Fruit fly (Drosophila melanogaster) whole organism, prepupa: ENCODE measurements around the gene CG12012.

Source experiments
- Blimp-1 ChIP-seq: fragments of 200-800 bp; sonication (Bioruptor generic); optimal IDR thresholded peaks from 3 replicates; lab custom pipeline; 2017; ENCODE audit warnings: missing biosample characterization, missing genetic modification characterization, mild to moderate bottlenecking, moderate library complexity, missing genetic modification reagents
- CG11294 ChIP-seq: fragments of 200-800 bp; sonication (Bioruptor generic); IDR thresholded peaks from 2 replicates; pipeline ENCODE4 v1.3.6; 2022; ENCODE audit warnings: missing biosample characterization, missing genetic modification characterization
- CG11902 ChIP-seq: fragments of 200-800 bp; sonication (Bioruptor generic); optimal IDR thresholded peaks from 3 replicates; lab custom pipeline; 2016; ENCODE audit warnings: missing biosample characterization, missing genetic modification characterization
- CG15336 ChIP-seq: fragments of 200-800 bp; sonication (Bioruptor generic); IDR thresholded peaks from 2 replicates; pipeline ENCODE4 v1.3.6; 2022; ENCODE audit warnings: missing biosample characterization, missing genetic modification characterization
- CG16779 ChIP-seq: fragments of 200-800 bp; sonication (Bioruptor generic); optimal IDR thresholded peaks from 3 replicates; lab custom pipeline; 2017; ENCODE audit warnings: missing biosample characterization, mild to moderate bottlenecking, missing genetic modification characterization
- CG31627 ChIP-seq: fragments of 200-800 bp; sonication (Bioruptor generic); optimal IDR thresholded peaks from 3 replicates; lab custom pipeline; 2016; ENCODE audit warnings: missing biosample characterization, missing genetic modification characterization
- CG32006 ChIP-seq: fragments of 200-800 bp; sonication (Bioruptor generic); optimal IDR thresholded peaks from 3 replicates; lab custom pipeline; 2017; ENCODE audit warnings: missing biosample characterization, mild to moderate bottlenecking, missing genetic modification characterization
- CG34406 ChIP-seq: fragments of 200-800 bp; sonication (Bioruptor generic); optimal IDR thresholded peaks from 3 replicates; lab custom pipeline; 2016; ENCODE audit warnings: missing biosample characterization, missing genetic modification characterization
- CG4318 ChIP-seq: fragments of 200-800 bp; sonication (Bioruptor generic); optimal IDR thresholded peaks from 3 replicates; lab custom pipeline; 2017; ENCODE audit warnings: missing biosample characterization, mild to moderate bottlenecking, missing genetic modification characterization
- CG6276 ChIP-seq: fragments of 200-800 bp; sonication (Bioruptor generic); optimal IDR thresholded peaks from 2 replicates; lab custom pipeline; 2017; ENCODE audit warnings: missing biosample characterization, mild to moderate bottlenecking, missing genetic modification characterization
- CG6792 ChIP-seq: fragments of 200-800 bp; sonication (Bioruptor generic); optimal IDR thresholded peaks from 3 replicates; lab custom pipeline; 2016; ENCODE audit warnings: missing biosample characterization, missing genetic modification characterization
- CG6808 ChIP-seq: fragments of 200-800 bp; sonication (Bioruptor generic); optimal IDR thresholded peaks from 3 replicates; lab custom pipeline; 2017; ENCODE audit warnings: missing biosample characterization, missing genetic modification characterization, mild to moderate bottlenecking, moderate library complexity, missing genetic modification reagents
- CG6854 ChIP-seq: fragments of 200-800 bp; sonication (Bioruptor generic); optimal IDR thresholded peaks from 2 replicates; lab custom pipeline; 2017; ENCODE audit warnings: missing biosample characterization, mild to moderate bottlenecking, missing genetic modification characterization
- CG7368 ChIP-seq: fragments of 200-800 bp; sonication (Bioruptor generic); optimal IDR thresholded peaks from 3 replicates; lab custom pipeline; 2016; ENCODE audit warnings: missing biosample characterization, missing genetic modification characterization
- CG8119 ChIP-seq: fragments of 200-800 bp; sonication (Bioruptor generic); IDR thresholded peaks from 3 replicates; pipeline ENCODE4 v1.3.6; 2022; ENCODE audit warnings: missing biosample characterization, missing genetic modification characterization
- CG8319 ChIP-seq: fragments of 200-800 bp; sonication (Bioruptor generic); optimal IDR thresholded peaks from 3 replicates; lab custom pipeline; 2016; ENCODE audit warnings: missing biosample characterization, missing genetic modification characterization
- CG8632 ChIP-seq: fragments of 200-800 bp; sonication (Bioruptor generic); optimal IDR thresholded peaks from 3 replicates; lab custom pipeline; 2016; ENCODE audit warnings: missing biosample characterization, missing genetic modification characterization
- Eip75B ChIP-seq: fragments of 200-800 bp; sonication (Bioruptor generic); optimal IDR thresholded peaks from 3 replicates; lab custom pipeline; 2016; ENCODE audit warnings: missing biosample characterization, missing genetic modification characterization
- Ets21C ChIP-seq: fragments of 200-800 bp; sonication (Bioruptor generic); optimal IDR thresholded peaks from 3 replicates; lab custom pipeline; 2016; ENCODE audit warnings: missing biosample characterization, missing genetic modification characterization
- Ets96B ChIP-seq: fragments of 200-800 bp; optimal IDR thresholded peaks from 2 replicates; lab custom pipeline; 2019; ENCODE audit warnings: missing biosample characterization, mild to moderate bottlenecking, missing genetic modification characterization, moderate library complexity
- Gug ChIP-seq: fragments of 200-800 bp; sonication (Bioruptor generic); IDR thresholded peaks from 2 replicates; pipeline ENCODE4 v1.3.6; 2022; ENCODE audit warnings: missing biosample characterization, missing genetic modification characterization
- Hr38 ChIP-seq: sonication (Bioruptor generic); optimal IDR thresholded peaks from 2 replicates; lab custom pipeline; 2016; ENCODE audit warnings: missing biosample characterization, missing genetic modification characterization
- Hr39 ChIP-seq: fragments of 200-800 bp; sonication (Bioruptor generic); optimal IDR thresholded peaks from 2 replicates; lab custom pipeline; 2016; ENCODE audit warnings: missing biosample characterization, missing genetic modification characterization
- Hr4 ChIP-seq: fragments of 200-800 bp; sonication (Bioruptor generic); optimal IDR thresholded peaks from 3 replicates; lab custom pipeline; 2016; ENCODE audit warnings: missing biosample characterization, missing genetic modification characterization
- Lpt ChIP-seq: fragments of 200-800 bp; sonication (Bioruptor generic); optimal IDR thresholded peaks from 3 replicates; lab custom pipeline; 2016; ENCODE audit warnings: missing biosample characterization, missing genetic modification characterization
- Met ChIP-seq: fragments of 200-800 bp; sonication (Bioruptor generic); optimal IDR thresholded peaks from 3 replicates; lab custom pipeline; 2016; ENCODE audit warnings: missing biosample characterization, missing genetic modification characterization
- Smox ChIP-seq: fragments of 200-800 bp; sonication (Bioruptor generic); optimal IDR thresholded peaks from 3 replicates; lab custom pipeline; 2016; ENCODE audit warnings: missing biosample characterization, missing genetic modification characterization
- Sox102F ChIP-seq: fragments of 200-800 bp; sonication (Bioruptor generic); optimal IDR thresholded peaks from 2 replicates; lab custom pipeline; 2016; ENCODE audit warnings: missing biosample characterization, mild to moderate bottlenecking, missing genetic modification characterization
- Sox14 ChIP-seq: fragments of 200-800 bp; sonication (Bioruptor generic); optimal IDR thresholded peaks from 3 replicates; lab custom pipeline; 2016; ENCODE audit warnings: missing biosample characterization, missing genetic modification characterization
- Sox15 ChIP-seq: fragments of 200-800 bp; sonication (Bioruptor generic); optimal IDR thresholded peaks from 3 replicates; lab custom pipeline; 2016; ENCODE audit warnings: missing biosample characterization, missing genetic modification characterization
- achi ChIP-seq: fragments of 200-800 bp; sonication (Bioruptor generic); optimal IDR thresholded peaks from 3 replicates; lab custom pipeline; 2016; ENCODE audit warnings: missing biosample characterization, missing genetic modification characterization
- acj6 ChIP-seq: fragments of 200-800 bp; sonication (Bioruptor generic); optimal IDR thresholded peaks from 3 replicates; lab custom pipeline; 2016; ENCODE audit warnings: missing biosample characterization, missing genetic modification characterization
- cyc ChIP-seq: fragments of 200-800 bp; sonication (Bioruptor generic); optimal IDR thresholded peaks from 3 replicates; lab custom pipeline; 2016; ENCODE audit warnings: missing biosample characterization, missing genetic modification characterization
- dac ChIP-seq: fragments of 200-800 bp; sonication (Bioruptor generic); optimal IDR thresholded peaks from 2 replicates; lab custom pipeline; 2017; ENCODE audit warnings: missing biosample characterization, mild to moderate bottlenecking, missing genetic modification characterization
- dsx ChIP-seq: fragments of 200-800 bp; optimal IDR thresholded peaks from 3 replicates; lab custom pipeline; 2019; ENCODE audit warnings: missing biosample characterization, mild to moderate bottlenecking, missing genetic modification characterization, moderate library complexity; ENCODE audit not compliant: poor library complexity, severe bottlenecking
- eg ChIP-seq: fragments of 200-800 bp; sonication (Bioruptor generic); IDR thresholded peaks from 3 replicates; pipeline ENCODE4 v1.3.6; 2022; ENCODE audit warnings: missing biosample characterization, missing genetic modification characterization
- esn ChIP-seq: fragments of 200-800 bp; sonication (Bioruptor generic); optimal IDR thresholded peaks from 2 replicates; lab custom pipeline; 2016; ENCODE audit warnings: missing biosample characterization, mild to moderate bottlenecking, missing genetic modification characterization, moderate library complexity
- fd59A ChIP-seq: fragments of 200-800 bp; sonication (Bioruptor generic); optimal IDR thresholded peaks from 2 replicates; lab custom pipeline; 2017; ENCODE audit warnings: missing biosample characterization, mild to moderate bottlenecking, missing genetic modification characterization, missing genetic modification reagents
- fd85E ChIP-seq: fragments of 200-800 bp; sonication (Bioruptor generic); optimal IDR thresholded peaks from 3 replicates; lab custom pipeline; 2016; ENCODE audit warnings: missing biosample characterization, missing genetic modification characterization
- fkh ChIP-seq: fragments of 200-800 bp; sonication (Bioruptor generic); optimal IDR thresholded peaks from 3 replicates; lab custom pipeline; 2017; ENCODE audit warnings: missing biosample characterization, mild to moderate bottlenecking, missing genetic modification characterization, moderate library complexity
- lz ChIP-seq: fragments of 200-800 bp; sonication (Bioruptor generic); optimal IDR thresholded peaks from 3 replicates; lab custom pipeline; 2016; ENCODE audit warnings: missing biosample characterization, missing genetic modification characterization
- net ChIP-seq: fragments of 200-800 bp; sonication (Bioruptor generic); optimal IDR thresholded peaks from 3 replicates; lab custom pipeline; 2016; ENCODE audit warnings: missing biosample characterization, missing genetic modification characterization
- salr ChIP-seq, 2 experiments: fragments of 200-800 bp; sonication (Bioruptor generic); optimal IDR thresholded peaks; 3 replicates each; lab custom pipeline; 2016 to 2018; ENCODE audit warnings: missing biosample characterization in 2 of 2, missing genetic modification characterization in 2 of 2, mild to moderate bottlenecking in 1 of 2
- spab ChIP-seq: fragments of 200-800 bp; sonication (Bioruptor generic); optimal IDR thresholded peaks from 2 replicates; lab custom pipeline; 2017; ENCODE audit warnings: missing biosample characterization, mild to moderate bottlenecking, missing genetic modification characterization, missing genetic modification reagents
- svp ChIP-seq: fragments of 200-800 bp; sonication (Bioruptor generic); peaks from one replicate; lab custom pipeline; 2016; ENCODE audit warnings: missing biosample characterization, missing genetic modification characterization
- topi ChIP-seq: fragments of 200-800 bp; sonication (Bioruptor generic); optimal IDR thresholded peaks from 3 replicates; lab custom pipeline; 2016; ENCODE audit warnings: missing biosample characterization, missing genetic modification characterization

The CG12012 gene

DNA sequence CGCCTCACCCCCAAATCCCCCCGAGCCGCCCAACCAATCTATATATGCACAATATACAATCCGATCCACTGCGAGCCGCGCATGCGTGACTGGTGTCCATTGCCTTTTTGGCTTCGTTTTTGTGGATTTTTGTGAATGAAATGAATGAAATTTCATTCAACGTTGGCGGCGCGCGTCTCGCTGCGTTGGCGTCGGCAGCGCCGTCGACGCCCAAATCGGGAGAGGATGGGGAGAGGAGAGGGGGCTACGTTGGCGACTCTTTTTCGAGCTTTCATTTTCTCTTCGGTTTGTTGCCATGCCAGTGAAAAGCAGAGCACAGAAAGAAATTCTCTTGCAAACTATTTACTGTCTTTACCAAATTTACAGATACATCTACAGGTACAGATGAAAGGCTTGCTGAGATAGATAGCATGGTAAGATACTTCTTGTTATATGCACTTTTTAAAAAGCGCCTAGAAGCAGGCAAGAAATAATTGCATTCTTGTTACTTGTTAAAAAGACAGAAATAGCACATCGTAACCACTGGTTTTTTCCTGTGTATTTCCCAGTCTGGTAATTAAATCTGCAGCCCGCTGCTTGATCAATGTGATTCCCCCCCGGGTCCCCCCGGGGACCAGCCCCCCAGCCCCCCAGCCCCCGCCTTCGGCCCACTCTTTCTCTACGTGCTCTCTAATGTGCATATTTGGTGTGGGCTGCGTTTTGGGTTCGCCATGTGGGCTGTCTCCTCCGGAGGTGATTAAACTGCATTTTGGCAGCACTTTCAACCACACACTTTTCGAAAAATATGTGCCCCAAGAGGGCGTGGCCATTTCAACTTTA lies 3.9 kb downstream of the CG12012 start (continued):
- TF ChIP-seq Ets96B (tag; lab: Kevin White, UChicago) (peak; percentile 17), CG16779 (tag; lab: Kevin White, UChicago) (no peak), Sox15 (peak; percentile 33), net (peak; percentile 24), spab (GFP tag; lab: Kevin White, UChicago) (no peak), CG8632 (peak; percentile 0), CG8319 (GFP tag; lab: Kevin White, UChicago) (no peak), cyc (GFP tag; lab: Kevin White, UChicago) (peak; percentile 32), acj6 (GFP tag; lab: Kevin White, UChicago) (peak; percentile 19), CG11902 (GFP tag; lab: Kevin White, UChicago) (no peak), Sox102F (GFP tag; lab: Kevin White, UChicago) (peak; percentile 43), CG8119 (peak; percentile 83), Eip75B (GFP tag; lab: Kevin White, UChicago) (no peak), CG31627 (peak; percentile 31), dac (GFP tag; lab: Kevin White, UChicago) (peak; percentile 61), topi (GFP tag; lab: Kevin White, UChicago) (peak; percentile 38), CG6854 (GFP tag; lab: Kevin White, UChicago) (no peak), Hr4 (GFP tag; lab: Kevin White, UChicago) (peak; percentile 87), CG4318 (no peak), svp (GFP tag; lab: Kevin White, UChicago) (peak; percentile 44), CG7368 (GFP tag; lab: Kevin White, UChicago) (peak; percentile 4)
- TF ChIP-seq, all 60 proteins: peak for 40

dm6 chr3L:3381869-3382488 lies 5.4 kb downstream of the CG12012 start:
- TF ChIP-seq Smox (GFP tag; lab: Kevin White, UChicago) (no peak), CG7368 (GFP tag; lab: Kevin White, UChicago) (no peak), Sox102F (GFP tag; lab: Kevin White, UChicago) (no peak), dsx (no peak), Hr4 (GFP tag; lab: Kevin White, UChicago) (peak; percentile 47), cyc (GFP tag; lab: Kevin White, UChicago) (no peak), Hr38 (no peak), fkh (GFP tag; lab: Kevin White, UChicago) (no peak), Ets21C (GFP tag; lab: Kevin White, UChicago) (no peak), CG6792 (GFP tag; lab: Kevin White, UChicago) (no peak), esn (GFP tag; lab: Kevin White, UChicago) (no peak), spab (GFP tag; lab: Kevin White, UChicago) (no peak), CG34406 (GFP tag; lab: Kevin White, UChicago) (no peak), fd59A (no peak), eg (GFP tag; lab: Robert Waterston, UW) (peak; percentile 82), CG6854 (GFP tag; lab: Kevin White, UChicago) (no peak), CG32006 (GFP tag; lab: Kevin White, UChicago) (peak; percentile 35), CG6276 (GFP tag; lab: Kevin White, UChicago) (peak; percentile 41), Sox14 (GFP tag; lab: Kevin White, UChicago) (no peak), Hr39 (GFP tag; lab: Kevin White, UChicago) (no peak), svp (GFP tag; lab: Kevin White, UChicago) (no peak), Ets96B (tag; lab: Kevin White, UChicago) (no peak), salr (GFP tag; optimal IDR thresholded peaks at IDR 0.05; lab: Kevin White, UChicago) (no peak), CG8319 (GFP tag; lab: Kevin White, UChicago) (no peak), CG15336 (GFP tag; lab: Robert Waterston, UW) (peak; percentile 73), fd85E (GFP tag; lab: Kevin White, UChicago) (no peak), achi (GFP tag; lab: Kevin White, UChicago) (peak; percentile 16), CG6808 (GFP tag; lab: Kevin White, UChicago) (no peak), Gug (peak; percentile 54), Lpt (GFP tag; lab: Kevin White, UChicago) (no peak), CG11902 (GFP tag; lab: Kevin White, UChicago) (no peak), CG4318 (peak; percentile 9), Met (GFP tag; lab: Kevin White, UChicago) (no peak), Blimp-1 (GFP tag; lab: Kevin White, UChicago) (no peak), acj6 (GFP tag; lab: Kevin White, UChicago) (no peak), CG11294 (GFP tag; lab: Robert Waterston, UW) (peak; percentile 41; the same call in 1 of the 2 replicates), lz (no peak)
